Worm (Caenorhabditis elegans): ENCODE measurements around the gene Y71H10B.1.

DNA sequence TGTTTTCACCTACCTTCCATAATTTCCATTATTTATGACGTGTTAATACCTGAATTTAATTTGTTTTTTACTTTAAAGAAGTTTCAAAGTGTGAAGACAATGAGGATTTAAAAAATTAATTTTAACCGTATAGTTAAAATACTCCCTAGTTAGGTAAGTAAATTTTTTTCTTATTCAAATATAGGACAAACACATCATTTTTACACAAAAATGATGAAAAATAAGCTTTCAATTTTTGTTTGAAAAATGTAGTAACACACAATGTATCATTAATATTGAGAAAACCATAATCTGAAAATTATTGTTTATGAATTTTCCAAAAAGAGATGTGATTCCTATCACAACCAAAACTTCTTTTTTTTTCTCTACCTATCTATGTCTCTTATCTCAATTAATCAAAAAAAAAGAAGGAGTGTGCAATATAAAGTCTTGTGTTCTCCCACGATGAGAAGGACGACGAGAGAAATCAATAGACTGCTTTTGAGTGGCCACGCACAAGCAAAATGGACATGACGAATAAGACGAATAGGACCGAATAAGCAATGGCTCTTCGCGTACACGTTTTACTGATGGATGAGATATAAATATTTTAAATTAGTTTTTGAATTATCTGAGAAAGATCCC, 25.9 kb downstream of the Y71H10B.1 start, which contains the start of gene C14A11.6:
- TF ChIP-seq dao-5 (tag; optimal IDR thresholded peaks at IDR 0.05) = no peak
- no peak for TF ChIP-seq him-1 (tag; optimal IDR thresholded peaks at IDR 0.05)
- TF ChIP-seq W03F9.2 (tag; optimal IDR thresholded peaks at IDR 0.05) = no peak

Measured in whole organism, L4/young adult.